Worm (Caenorhabditis elegans) whole organism, L4 larva: ENCODE data around the gene ttr-45.

ENCODE experiments used
- F26F4.8 ChIP-seq: fragments of 200-800 bp; sonication (Bioruptor generic); conservative IDR thresholded peaks from 2 replicates; pipeline ENCODE4 v1.3.6; 2022; ENCODE audit warnings: missing genetic modification characterization, missing compliant biosample characterization
- R02D3.7 ChIP-seq: fragments of 150-350 bp; sonication (generic microtip); optimal IDR thresholded peaks from 3 replicates; lab custom pipeline; 2014; ENCODE audit warnings: missing biosample characterization, missing genetic modification characterization
- T20F7.1 ChIP-seq: fragments of 200-800 bp; sonication (Bioruptor generic); optimal IDR thresholded peaks from 2 replicates; lab custom pipeline; 2018; ENCODE audit warnings: mild to moderate bottlenecking, missing genetic modification characterization, missing compliant biosample characterization
- Y105C5A.15 ChIP-seq: fragments of 200-800 bp; sonication (Bioruptor generic); IDR thresholded peaks from 2 replicates; pipeline ENCODE4 v1.3.6; 2022; ENCODE audit warnings: missing genetic modification characterization, missing compliant biosample characterization
- Y48G9A.11 ChIP-seq: fragments of 200-800 bp; sonication (Bioruptor generic); IDR thresholded peaks from 2 replicates; pipeline ENCODE4 v1.3.6; 2022; ENCODE audit warnings: missing genetic modification reagents, missing genetic modification characterization, missing compliant biosample characterization
- Y75B8A.6 ChIP-seq: fragments of 200-800 bp; sonication (Bioruptor generic); IDR thresholded peaks from 2 replicates; pipeline ENCODE4 v1.3.6; 2022; ENCODE audit warnings: missing genetic modification reagents, missing genetic modification characterization, missing compliant biosample characterization
- ZK546.5 ChIP-seq, 2 experiments: sonication (generic microtip); optimal IDR thresholded peaks; 2 replicates each; lab custom pipeline; 2017; ENCODE audit warnings: missing biosample characterization in 2 of 2, missing genetic modification characterization in 2 of 2
- aly-2 ChIP-seq: sonication (generic microtip); optimal IDR thresholded peaks from 2 replicates; lab custom pipeline; 2018; ENCODE audit warnings: missing biosample characterization, missing genetic modification characterization
- arid-1 ChIP-seq: fragments of 200-800 bp; sonication (Bioruptor generic); conservative IDR thresholded peaks from 2 replicates; pipeline ENCODE4 v1.3.6; 2022; ENCODE audit warnings: missing genetic modification reagents, missing genetic modification characterization, missing compliant biosample characterization
- ceh-20 ChIP-seq: fragments of 200-800 bp; sonication (Bioruptor generic); IDR thresholded peaks from 2 replicates; pipeline ENCODE4 v1.3.6; 2022; ENCODE audit warnings: missing genetic modification reagents, missing genetic modification characterization, missing compliant biosample characterization
- ceh-28 ChIP-seq: fragments of 150-350 bp; optimal IDR thresholded peaks from 2 replicates; lab custom pipeline; 2014; ENCODE audit warnings: missing biosample characterization, missing genetic modification reagents, missing genetic modification characterization
- ceh-32 ChIP-seq: sonication (generic microtip); optimal IDR thresholded peaks from 2 replicates; lab custom pipeline; 2016; ENCODE audit warnings: mild to moderate bottlenecking, missing genetic modification characterization, missing compliant biosample characterization; ENCODE audit not compliant: poor library complexity
- ceh-62 ChIP-seq: sonication (generic microtip); optimal IDR thresholded peaks from 2 replicates; lab custom pipeline; 2017; ENCODE audit warnings: missing biosample characterization, missing genetic modification characterization
- ceh-82 ChIP-seq: sonication (generic microtip); optimal IDR thresholded peaks from 2 replicates; lab custom pipeline; 2017; ENCODE audit warnings: missing biosample characterization, missing genetic modification characterization
- daf-16 ChIP-seq, 3 experiments: sonication (generic microtip); optimal IDR thresholded peaks; 2 replicates each; lab custom pipeline; 2016 to 2017; ENCODE audit warnings: missing genetic modification characterization in 3 of 3, missing genetic modification reagents in 3 of 3, mild to moderate bottlenecking in 2 of 3, missing compliant biosample characterization in 2 of 3, missing biosample characterization in 1 of 3, moderate library complexity in 1 of 3
- dmd-8 ChIP-seq: fragments of 200-800 bp; sonication (Bioruptor generic); IDR thresholded peaks from 2 replicates; pipeline ENCODE4 v1.3.6; 2022; ENCODE audit warnings: missing genetic modification characterization, missing compliant biosample characterization
- duxl-1 ChIP-seq: sonication (generic microtip); optimal IDR thresholded peaks from 2 replicates; lab custom pipeline; 2016; ENCODE audit warnings: mild to moderate bottlenecking, missing genetic modification characterization, moderate library complexity, missing compliant biosample characterization; ENCODE audit not compliant: poor library complexity
- dve-1 ChIP-seq: sonication (generic microtip); optimal IDR thresholded peaks from 2 replicates; lab custom pipeline; 2017; ENCODE audit warnings: antibody characterized with exemption, mild to moderate bottlenecking, missing genetic modification characterization, missing compliant biosample characterization; ENCODE audit not compliant: insufficient read depth
- egl-27 ChIP-seq: sonication (generic microtip); optimal IDR thresholded peaks from 3 replicates; lab custom pipeline; 2017; ENCODE audit warnings: missing biosample characterization, missing genetic modification reagents, missing genetic modification characterization
- egl-43 ChIP-seq: fragments of 200-800 bp; sonication (Bioruptor generic); IDR thresholded peaks from 2 replicates; pipeline ENCODE4 v1.3.6; 2022; ENCODE audit warnings: missing genetic modification reagents, missing genetic modification characterization, missing compliant biosample characterization
- fkh-10 ChIP-seq: fragments of 150-350 bp; optimal IDR thresholded peaks from 2 replicates; lab custom pipeline; 2014; ENCODE audit warnings: missing biosample characterization, missing genetic modification reagents, missing genetic modification characterization
- fos-1 ChIP-seq: fragments of 150-350 bp; optimal IDR thresholded peaks from 2 replicates; lab custom pipeline; 2014; ENCODE audit warnings: missing biosample characterization, missing genetic modification characterization
- hif-1 ChIP-seq, 2 experiments: sonication (generic microtip); optimal IDR thresholded peaks; 2 replicates each; lab custom pipeline; 2016 to 2017; ENCODE audit warnings: missing compliant biosample characterization in 2 of 2, missing genetic modification characterization in 2 of 2, missing genetic modification reagents in 2 of 2, missing genotype in 2 of 2, mild to moderate bottlenecking in 1 of 2
- hlh-30 ChIP-seq: sonication (generic microtip); optimal IDR thresholded peaks from 2 replicates; lab custom pipeline; 2017; ENCODE audit warnings: antibody characterized with exemption, mild to moderate bottlenecking, missing genetic modification characterization, missing compliant biosample characterization; ENCODE audit not compliant: insufficient read depth
- lim-7 ChIP-seq: fragments of 200-800 bp; sonication (Bioruptor generic); IDR thresholded peaks from 2 replicates; pipeline ENCODE4 v1.3.6; 2022; ENCODE audit warnings: missing genetic modification characterization, missing compliant biosample characterization
- lin-1 ChIP-seq: fragments of 200-800 bp; sonication (Bioruptor generic); IDR thresholded peaks from 2 replicates; pipeline ENCODE4 v1.3.6; 2022; ENCODE audit warnings: missing genetic modification reagents, missing genetic modification characterization, missing compliant biosample characterization
- lin-29 ChIP-seq: fragments of 200-800 bp; sonication (Bioruptor generic); IDR thresholded peaks from 2 replicates; pipeline ENCODE4 v1.3.6; 2022; ENCODE audit warnings: missing genetic modification reagents, missing genetic modification characterization, missing compliant biosample characterization
- lin-39 ChIP-seq: fragments of 150-350 bp; optimal IDR thresholded peaks from 2 replicates; lab custom pipeline; 2014; ENCODE audit warnings: missing biosample characterization, missing genetic modification reagents, missing genetic modification characterization
- lir-3 ChIP-seq: sonication (generic microtip); optimal IDR thresholded peaks from 2 replicates; lab custom pipeline; 2016; ENCODE audit warnings: mild to moderate bottlenecking, missing genetic modification characterization, missing compliant biosample characterization
- madf-5 ChIP-seq, 2 experiments: fragments of 200-800 bp; sonication (Bioruptor generic); IDR thresholded peaks; 2 replicates each; pipeline ENCODE4 v1.3.6; 2022; ENCODE audit warnings: missing compliant biosample characterization in 2 of 2, missing genetic modification characterization in 2 of 2
- madf-9 ChIP-seq: fragments of 200-800 bp; sonication (Bioruptor generic); conservative IDR thresholded peaks from 2 replicates; pipeline ENCODE4 v1.3.6; 2022; ENCODE audit warnings: missing genetic modification reagents, missing genetic modification characterization, missing compliant biosample characterization
- mdt-29 ChIP-seq: fragments of 200-800 bp; sonication (Bioruptor generic); IDR thresholded peaks from 2 replicates; pipeline ENCODE4 v1.3.6; 2022; ENCODE audit warnings: missing genetic modification reagents, missing genetic modification characterization, missing compliant biosample characterization
- nhr-10 ChIP-seq: fragments of 150-350 bp; optimal IDR thresholded peaks from 2 replicates; lab custom pipeline; 2014; ENCODE audit warnings: missing biosample characterization, missing genetic modification characterization
- nhr-102 ChIP-seq: sonication (generic microtip); optimal IDR thresholded peaks from 2 replicates; lab custom pipeline; 2016; ENCODE audit warnings: mild to moderate bottlenecking, missing genetic modification characterization, moderate library complexity, missing compliant biosample characterization
- nhr-111 ChIP-seq: fragments of 200-800 bp; sonication (Bioruptor generic); optimal IDR thresholded peaks from 2 replicates; lab custom pipeline; 2018; ENCODE audit warnings: mild to moderate bottlenecking, missing genetic modification characterization, missing compliant biosample characterization
- nhr-237 ChIP-seq: sonication (generic microtip); optimal IDR thresholded peaks from 2 replicates; lab custom pipeline; 2017; ENCODE audit warnings: missing biosample characterization, missing genetic modification characterization
- nhr-28 ChIP-seq: fragments of 150-350 bp; optimal IDR thresholded peaks from 2 replicates; lab custom pipeline; 2014; ENCODE audit warnings: missing biosample characterization, missing genetic modification characterization
- nhr-48 ChIP-seq: sonication (generic microtip); optimal IDR thresholded peaks from 2 replicates; lab custom pipeline; 2016; ENCODE audit warnings: mild to moderate bottlenecking, missing genetic modification characterization, missing compliant biosample characterization
- nhr-77 ChIP-seq: fragments of 150-350 bp; optimal IDR thresholded peaks from 2 replicates; lab custom pipeline; 2014; ENCODE audit warnings: missing biosample characterization, missing genetic modification characterization
- pha-4 ChIP-seq, 2 experiments: fragments of 150-350 bp in 1 of 2; fragments of 200-800 bp in 1 of 2; sonication (Bioruptor generic) in 1 of 2; IDR thresholded peaks in 1 of 2; optimal IDR thresholded peaks in 1 of 2; 2 replicates each; pipeline versions ENCODE4 v1.3.6 to Lab custom; 2014 to 2022; ENCODE audit warnings: missing genetic modification characterization in 2 of 2, missing genetic modification reagents in 2 of 2, missing biosample characterization in 1 of 2, missing compliant biosample characterization in 1 of 2
- rbr-2 ChIP-seq: sonication (generic microtip); optimal IDR thresholded peaks from 2 replicates; lab custom pipeline; 2016; ENCODE audit warnings: missing genotype, missing genetic modification characterization, missing compliant biosample characterization
- skn-1 ChIP-seq: fragments of 150-350 bp; optimal IDR thresholded peaks from 2 replicates; lab custom pipeline; 2014; ENCODE audit warnings: missing biosample characterization, missing genetic modification characterization
- snpc-1.2 ChIP-seq: fragments of 200-800 bp; sonication (Bioruptor generic); IDR thresholded peaks from 2 replicates; pipeline ENCODE4 v1.3.6; 2022; ENCODE audit warnings: missing genetic modification reagents, missing genetic modification characterization, missing compliant biosample characterization
- snpc-4 ChIP-seq: fragments of 150-350 bp; optimal IDR thresholded peaks from 2 replicates; lab custom pipeline; 2014; ENCODE audit warnings: missing biosample characterization, missing genetic modification characterization
- spr-1 ChIP-seq: sonication (generic microtip); optimal IDR thresholded peaks from 2 replicates; lab custom pipeline; 2016; ENCODE audit warnings: mild to moderate bottlenecking, missing genetic modification characterization, missing compliant biosample characterization
- spr-3 ChIP-seq: fragments of 200-800 bp; sonication (Bioruptor generic); optimal IDR thresholded peaks from 2 replicates; lab custom pipeline; 2018; ENCODE audit warnings: mild to moderate bottlenecking, missing genetic modification characterization, missing compliant biosample characterization
- tag-97 ChIP-seq: fragments of 200-800 bp; sonication (Bioruptor generic); IDR thresholded peaks from 2 replicates; pipeline ENCODE4 v1.3.6; 2022; ENCODE audit warnings: missing genetic modification characterization, missing compliant biosample characterization
- zag-1 ChIP-seq: fragments of 150-350 bp; optimal IDR thresholded peaks from 2 replicates; lab custom pipeline; 2014; ENCODE audit warnings: missing biosample characterization, missing genetic modification characterization
- zfp-2 ChIP-seq: sonication (generic microtip); optimal IDR thresholded peaks from 2 replicates; lab custom pipeline; 2016; ENCODE audit warnings: mild to moderate bottlenecking, missing genetic modification characterization, missing compliant biosample characterization
- zip-2 ChIP-seq: fragments of 150-350 bp; optimal IDR thresholded peaks from 2 replicates; lab custom pipeline; 2014; ENCODE audit warnings: missing biosample characterization, missing genetic modification characterization
- ztf-7 ChIP-seq: fragments of 150-350 bp; optimal IDR thresholded peaks from 2 replicates; lab custom pipeline; 2014; ENCODE audit warnings: missing biosample characterization, missing genetic modification characterization

ttr-45 gene

DNA sequence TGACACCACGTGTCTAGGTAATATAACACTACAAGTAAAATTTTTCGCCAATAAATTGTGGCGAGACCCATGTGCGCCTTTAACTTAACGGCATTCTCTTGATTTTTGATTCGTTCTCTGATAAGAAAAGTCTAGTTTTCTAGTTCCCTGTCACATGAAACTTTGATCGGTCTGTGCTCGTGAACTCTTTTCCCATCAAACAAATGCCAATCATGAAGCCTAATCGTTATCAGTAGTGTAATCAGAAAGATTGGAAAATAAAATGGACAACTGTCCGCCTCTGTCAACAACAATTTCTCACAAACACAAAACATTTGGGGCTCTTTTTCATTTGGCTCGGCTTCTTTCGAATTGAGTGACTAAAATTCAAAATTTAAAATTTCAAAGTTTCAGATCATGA is at the start of gene ttr-45 (continued):
- TF ChIP-seq T20F7.1 (GFP tag; lab: Kevin White, UChicago) (peak; percentile 38), arid-1 (GFP tag; lab: Robert Waterston, UW) (no peak), zag-1 (tag; lab: Kevin White, UChicago) (no peak), madf-5 (GFP tag; IDR thresholded peaks at IDR 0.05; lab: Robert Waterston, UW) (no peak), lir-3 (tag; lab: Kevin White, UChicago) (no peak), egl-43 (GFP tag; lab: Robert Waterston, UW) (no peak), F26F4.8 (GFP tag; lab: Robert Waterston, UW) (no peak), ceh-62 (no peak), pha-4 (GFP tag; IDR thresholded peaks at IDR 0.05; lab: Robert Waterston, UW) (peak; percentile 66; the same call in 1 of the 2 replicates), pha-4 (tag; optimal IDR thresholded peaks at IDR 0.05; lab: Kevin White, UChicago) (no peak), nhr-48 (tag; lab: Kevin White, UChicago) (peak; percentile 73), nhr-102 (tag; lab: Kevin White, UChicago) (peak; percentile 70), daf-16 (GFP tag; optimal IDR thresholded peaks at IDR 0.05; lab: Kevin White, UChicago) (peak; percentile 21 to 83), daf-16 (tag; optimal IDR thresholded peaks at IDR 0.05; lab: Kevin White, UChicago) (peak; percentile 98), nhr-10 (tag; lab: Kevin White, UChicago) (no peak), zip-2 (tag; lab: Kevin White, UChicago) (peak; percentile 30), ceh-82 (tag; lab: Kevin White, UChicago) (no peak), madf-9 (GFP tag; lab: Robert Waterston, UW) (no peak), R02D3.7 (tag; lab: Kevin White, UChicago) (no peak), ztf-7 (tag; lab: Kevin White, UChicago) (peak; percentile 52), lin-39 (no peak), dve-1 (peak; percentile 95), snpc-1.2 (GFP tag; lab: Robert Waterston, UW) (no peak), nhr-111 (GFP tag; lab: Kevin White, UChicago) (no peak), Y105C5A.15 (GFP tag; lab: Robert Waterston, UW) (no peak), ceh-20 (peak; percentile 54; the same call in 1 of the 2 replicates), spr-1 (tag; lab: Kevin White, UChicago) (no peak), nhr-28 (tag; lab: Kevin White, UChicago) (peak; percentile 93), fos-1 (tag; lab: Kevin White, UChicago) (no peak), rbr-2 (tag; lab: Kevin White, UChicago) (no peak), snpc-4 (no peak), ceh-32 (tag; lab: Kevin White, UChicago) (no peak), aly-2 (tag; lab: Kevin White, UChicago) (no peak), mdt-29 (GFP tag; lab: Robert Waterston, UW) (peak; percentile 46; the same call in 1 of the 2 replicates), dmd-8 (no peak), lin-1 (GFP tag; lab: Robert Waterston, UW) (peak; percentile 83), lin-29 (GFP tag; lab: Robert Waterston, UW) (no peak), duxl-1 (no peak), egl-27 (tag; lab: Kevin White, UChicago) (no peak), hlh-30 (tag; lab: Kevin White, UChicago) (peak; percentile 69), nhr-77 (tag; lab: Kevin White, UChicago) (peak; percentile 88), zfp-2 (tag; lab: Kevin White, UChicago) (no peak), hif-1 (tag; optimal IDR thresholded peaks at IDR 0.05; lab: Kevin White, UChicago) (peak in 1 of 2 experiments; percentile 43), lim-7 (GFP tag; lab: Robert Waterston, UW) (no peak), skn-1 (tag; lab: Kevin White, UChicago) (no peak), Y75B8A.6 (no peak), ZK546.5 (tag; optimal IDR thresholded peaks at IDR 0.05; lab: Kevin White, UChicago) (no peak), spr-3 (GFP tag; lab: Kevin White, UChicago) (no peak), nhr-237 (tag; lab: Kevin White, UChicago) (no peak), Y48G9A.11 (no peak), tag-97 (GFP tag; lab: Robert Waterston, UW) (no peak), ceh-28 (tag; lab: Kevin White, UChicago) (no peak), fkh-10 (GFP tag; lab: Kevin White, UChicago) (no peak)
